Fruit fly (Drosophila melanogaster) whole organism, embryonic: ENCODE data around the gene Gr63a.

ENCODE experiments used
- Aef1 ChIP-seq: fragments of 200-800 bp; sonication (Bioruptor generic); IDR thresholded peaks from 3 replicates; pipeline ENCODE4 v1.3.6; 2022; ENCODE audit warnings: missing biosample characterization, missing genetic modification characterization
- Bdp1 ChIP-seq: fragments of 200-800 bp; sonication (Bioruptor generic); optimal IDR thresholded peaks from 3 replicates; lab custom pipeline; 2016; ENCODE audit warnings: missing biosample characterization, missing genetic modification characterization
- Blimp-1 ChIP-seq: fragments of 200-800 bp; sonication (Bioruptor generic); optimal IDR thresholded peaks from 3 replicates; lab custom pipeline; 2018; ENCODE audit warnings: missing biosample characterization, missing genetic modification characterization, mild to moderate bottlenecking, moderate library complexity, missing genetic modification reagents
- CG15011 ChIP-seq: fragments of 200-800 bp; sonication (Bioruptor generic); optimal IDR thresholded peaks from 3 replicates; lab custom pipeline; 2018; ENCODE audit warnings: missing biosample characterization, mild to moderate bottlenecking, missing genetic modification characterization
- CG15601 ChIP-seq: fragments of 200-800 bp; sonication (Bioruptor generic); optimal IDR thresholded peaks from 3 replicates; lab custom pipeline; 2019; ENCODE audit warnings: missing biosample characterization, mild to moderate bottlenecking, missing genetic modification characterization, moderate library complexity
- CG1603 ChIP-seq: fragments of 200-800 bp; sonication (Bioruptor generic); optimal IDR thresholded peaks from 2 replicates; lab custom pipeline; 2019; ENCODE audit warnings: missing biosample characterization, mild to moderate bottlenecking, missing genetic modification characterization, moderate library complexity
- CG1647 ChIP-seq: fragments of 200-800 bp; sonication (Bioruptor generic); optimal IDR thresholded peaks from 3 replicates; lab custom pipeline; 2016; ENCODE audit warnings: missing biosample characterization, missing genetic modification characterization
- CG31441 ChIP-seq: fragments of 200-800 bp; sonication (Bioruptor generic); IDR thresholded peaks from 2 replicates; pipeline ENCODE4 v1.3.6; 2022; ENCODE audit warnings: missing biosample characterization, missing genetic modification characterization
- CG33557 ChIP-seq: fragments of 200-800 bp; sonication (Bioruptor generic); optimal IDR thresholded peaks from 2 replicates; lab custom pipeline; 2019; ENCODE audit warnings: missing biosample characterization, mild to moderate bottlenecking, missing genetic modification characterization, moderate library complexity
- CG34376 ChIP-seq: fragments of 200-800 bp; sonication (Bioruptor generic); optimal IDR thresholded peaks from 2 replicates; lab custom pipeline; 2018; ENCODE audit warnings: missing biosample characterization, mild to moderate bottlenecking, missing genetic modification characterization
- CG6175 ChIP-seq: fragments of 200-800 bp; sonication (Bioruptor generic); IDR thresholded peaks from 3 replicates; pipeline ENCODE4 v1.3.6; 2022; ENCODE audit warnings: missing biosample characterization, missing genetic modification characterization
- CG6254 ChIP-seq: fragments of 200-800 bp; sonication (Bioruptor generic); optimal IDR thresholded peaks from 3 replicates; lab custom pipeline; 2017; ENCODE audit warnings: mild to moderate bottlenecking, missing biosample characterization, missing genetic modification reagents, missing genetic modification characterization
- CG6689 ChIP-seq: fragments of 200-800 bp; sonication (Bioruptor generic); IDR thresholded peaks from 2 replicates; pipeline ENCODE4 v1.3.6; 2022; ENCODE audit warnings: missing biosample characterization, missing genetic modification characterization
- CG6813 ChIP-seq: fragments of 200-800 bp; sonication (Bioruptor generic); optimal IDR thresholded peaks from 2 replicates; lab custom pipeline; 2017; ENCODE audit warnings: missing biosample characterization, missing genetic modification characterization, mild to moderate bottlenecking, moderate library complexity, missing genetic modification reagents
- CG7556 ChIP-seq: fragments of 200-800 bp; sonication (Bioruptor generic); optimal IDR thresholded peaks from 2 replicates; lab custom pipeline; 2017; ENCODE audit warnings: missing biosample characterization, mild to moderate bottlenecking, missing genetic modification characterization
- CG7786 ChIP-seq: fragments of 200-800 bp; sonication (Bioruptor generic); optimal IDR thresholded peaks from 2 replicates; lab custom pipeline; 2016; ENCODE audit warnings: missing biosample characterization, missing genetic modification characterization
- CG9215 ChIP-seq: fragments of 200-800 bp; sonication (Bioruptor generic); IDR thresholded peaks from 2 replicates; pipeline ENCODE4 v1.3.6; 2022; ENCODE audit warnings: missing biosample characterization, missing genetic modification characterization
- CG9727 ChIP-seq: fragments of 200-800 bp; sonication (Bioruptor generic); optimal IDR thresholded peaks from 3 replicates; lab custom pipeline; 2017; ENCODE audit warnings: missing biosample characterization, mild to moderate bottlenecking, missing genetic modification characterization
- Chrac-16 ChIP-seq: fragments of 200-800 bp; sonication (Bioruptor generic); optimal IDR thresholded peaks from 3 replicates; lab custom pipeline; 2016; ENCODE audit warnings: missing biosample characterization, missing genetic modification characterization
- CrebB ChIP-seq: fragments of 200-800 bp; sonication (Bioruptor generic); optimal IDR thresholded peaks from 3 replicates; lab custom pipeline; 2018; ENCODE audit warnings: missing biosample characterization, mild to moderate bottlenecking, missing genetic modification characterization
- D ChIP-seq, 2 experiments: fragments of 200-800 bp in 1 of 2; fragments of >200 bp in 1 of 2; sonication (Bioruptor generic) in 1 of 2; optimal IDR thresholded peaks; 2 replicates in 1 of 2; 3 replicates in 1 of 2; lab custom pipeline; 2017; ENCODE audit warnings: mild to moderate bottlenecking in 1 of 2, missing biosample characterization in 1 of 2, missing genetic modification characterization in 1 of 2, missing genetic modification reagents in 1 of 2
- D19B ChIP-seq: fragments of 200-800 bp; sonication (Bioruptor generic); optimal IDR thresholded peaks from 2 replicates; lab custom pipeline; 2017; ENCODE audit warnings: missing biosample characterization, mild to moderate bottlenecking, missing genetic modification characterization
- Ets97D ChIP-seq: fragments of 200-800 bp; sonication (Bioruptor generic); optimal IDR thresholded peaks from 3 replicates; lab custom pipeline; 2016; ENCODE audit warnings: missing biosample characterization, missing genetic modification characterization
- GATAe ChIP-seq: fragments of 200-800 bp; sonication (Bioruptor generic); conservative IDR thresholded peaks from 2 replicates; pipeline ENCODE4 v1.3.6; 2022; ENCODE audit warnings: missing biosample characterization, missing genetic modification characterization
- HLH4C ChIP-seq: fragments of 200-800 bp; sonication (Bioruptor generic); IDR thresholded peaks from 3 replicates; pipeline ENCODE4 v1.3.6; 2022; ENCODE audit warnings: missing biosample characterization, missing genetic modification characterization; ENCODE audit not compliant: partially characterized antibody
- Lhr ChIP-seq: fragments of 200-800 bp; sonication (Bioruptor generic); optimal IDR thresholded peaks from 3 replicates; lab custom pipeline; 2017; ENCODE audit warnings: mild to moderate bottlenecking, missing biosample characterization, missing genetic modification reagents, missing genetic modification characterization
- Lpt ChIP-seq: fragments of >200 bp; optimal IDR thresholded peaks from 2 replicates; lab custom pipeline; 2018; ENCODE audit warnings: missing biosample characterization, missing genetic modification characterization
- Mes4 ChIP-seq: fragments of 200-800 bp; sonication (Bioruptor generic); optimal IDR thresholded peaks from 2 replicates; lab custom pipeline; 2016; ENCODE audit warnings: missing biosample characterization, missing genetic modification characterization
- Oli ChIP-seq: fragments of 200-800 bp; sonication (Bioruptor generic); optimal IDR thresholded peaks from 2 replicates; lab custom pipeline; 2018; ENCODE audit warnings: missing biosample characterization, mild to moderate bottlenecking, missing genetic modification characterization, moderate library complexity
- Side ChIP-seq: fragments of 200-800 bp; sonication (Bioruptor generic); optimal IDR thresholded peaks from 2 replicates; lab custom pipeline; 2016; ENCODE audit warnings: missing biosample characterization, missing genetic modification characterization
- ato ChIP-seq: fragments of 200-800 bp; sonication (Bioruptor generic); IDR thresholded peaks from 2 replicates; pipeline ENCODE4 v1.3.6; 2022; ENCODE audit warnings: missing biosample characterization, missing genetic modification characterization; ENCODE audit not compliant: partially characterized antibody
- bsh ChIP-seq, 2 experiments: fragments of 200-800 bp; sonication (Bioruptor generic); optimal IDR thresholded peaks; 2 replicates each; lab custom pipeline; 2017 to 2018; ENCODE audit warnings: mild to moderate bottlenecking in 2 of 2, missing biosample characterization in 2 of 2, missing genetic modification characterization in 2 of 2, moderate library complexity in 1 of 2
- cas ChIP-seq: fragments of 200-800 bp; sonication (Bioruptor generic); IDR thresholded peaks from 2 replicates; pipeline ENCODE4 v1.3.6; 2022; ENCODE audit warnings: missing biosample characterization, missing genetic modification characterization
- dpn ChIP-seq, 2 experiments: fragments of 200-800 bp; sonication (Bioruptor generic); optimal IDR thresholded peaks; 3 replicates each; lab custom pipeline; 2016; ENCODE audit warnings: missing biosample characterization in 2 of 2, missing genetic modification characterization in 2 of 2
- eyg ChIP-seq: fragments of 200-800 bp; sonication (Bioruptor generic); optimal IDR thresholded peaks from 3 replicates; lab custom pipeline; 2016; ENCODE audit warnings: missing biosample characterization, missing genetic modification characterization
- ham ChIP-seq: fragments of 200-800 bp; sonication (Bioruptor generic); IDR thresholded peaks from 2 replicates; pipeline ENCODE4 v1.3.6; 2022; ENCODE audit warnings: missing biosample characterization, missing genetic modification characterization
- hbn ChIP-seq: fragments of 200-800 bp; sonication (Bioruptor generic); IDR thresholded peaks from 2 replicates; pipeline ENCODE4 v1.3.6; 2022; ENCODE audit warnings: missing biosample characterization, missing genetic modification characterization; ENCODE audit not compliant: partially characterized antibody
- klu ChIP-seq: fragments of 200-800 bp; sonication (Bioruptor generic); IDR thresholded peaks from 2 replicates; pipeline ENCODE4 v1.3.6; 2022; ENCODE audit warnings: missing biosample characterization, missing genetic modification characterization
- lov ChIP-seq, 2 experiments: fragments of 200-800 bp in 1 of 2; fragments of >200 bp in 1 of 2; sonication (Bioruptor generic) in 1 of 2; IDR thresholded peaks in 1 of 2; optimal IDR thresholded peaks in 1 of 2; 2 replicates in 1 of 2; 3 replicates in 1 of 2; pipeline versions ENCODE4 v1.3.6 to Lab custom; 2017 to 2022; ENCODE audit warnings: missing biosample characterization in 1 of 2, missing genetic modification characterization in 1 of 2
- org-1 ChIP-seq: fragments of 200-800 bp; sonication (Bioruptor generic); optimal IDR thresholded peaks from 2 replicates; lab custom pipeline; 2017; ENCODE audit warnings: missing biosample characterization, missing genetic modification characterization
- scrt ChIP-seq: fragments of 200-800 bp; sonication (Bioruptor generic); optimal IDR thresholded peaks from 2 replicates; lab custom pipeline; 2018; ENCODE audit warnings: missing biosample characterization, mild to moderate bottlenecking, missing genetic modification characterization, moderate library complexity
- tap ChIP-seq: fragments of 200-800 bp; optimal IDR thresholded peaks from 3 replicates; lab custom pipeline; 2019; ENCODE audit warnings: missing biosample characterization, mild to moderate bottlenecking, missing genetic modification characterization, moderate library complexity
- tgo ChIP-seq: fragments of 200-800 bp; sonication (Bioruptor generic); IDR thresholded peaks from 3 replicates; pipeline ENCODE4 v1.3.6; 2022; ENCODE audit warnings: missing biosample characterization, missing genetic modification characterization
- tll ChIP-seq, 2 experiments: fragments of 200-800 bp in 1 of 2; fragments of >200 bp in 1 of 2; sonication (Bioruptor generic) in 1 of 2; optimal IDR thresholded peaks; 2 replicates each; lab custom pipeline; 2017 to 2019; ENCODE audit warnings: missing biosample characterization in 2 of 2, missing genetic modification characterization in 2 of 2, mild to moderate bottlenecking in 1 of 2, moderate library complexity in 1 of 2
- trem ChIP-seq: fragments of 200-800 bp; optimal IDR thresholded peaks from 3 replicates; lab custom pipeline; 2019; ENCODE audit warnings: missing biosample characterization, mild to moderate bottlenecking, missing genetic modification characterization, moderate library complexity
- usp ChIP-seq: fragments of >200 bp; optimal IDR thresholded peaks from 2 replicates; lab custom pipeline; 2017; ENCODE audit warnings: missing biosample characterization, missing genetic modification characterization
- zfh2 ChIP-seq: fragments of 200-800 bp; sonication (Bioruptor generic); optimal IDR thresholded peaks from 2 replicates; lab custom pipeline; 2016; ENCODE audit warnings: missing biosample characterization, missing genetic modification characterization

Gr63a gene

DNA sequence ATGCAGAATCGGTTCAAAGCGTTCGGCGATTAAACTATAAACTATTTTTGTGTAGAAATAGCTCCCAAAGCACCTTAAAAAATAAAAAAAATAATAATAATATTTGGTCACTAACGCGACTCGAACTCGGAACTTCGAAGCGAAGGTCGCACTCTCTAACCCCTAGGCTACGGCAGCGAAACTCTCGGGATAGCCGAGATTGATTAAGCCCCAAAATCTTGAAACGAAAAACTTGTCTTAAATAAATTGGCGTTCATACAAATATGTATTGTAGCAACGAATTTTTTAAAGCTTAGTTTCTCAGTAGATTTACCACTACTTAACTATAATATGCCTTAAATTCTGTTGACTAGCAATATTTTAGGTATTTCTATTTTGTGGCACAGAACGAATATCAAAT is 2.0 kb downstream of the Gr63a start:
- TF ChIP-seq CG9215 (GFP tag; lab: Robert Waterston, UW) (no peak), tll (GFP tag; optimal IDR thresholded peaks at IDR 0.05; lab: Kevin White, UChicago) (no peak), Bdp1 (peak; percentile 97), CG6813 (GFP tag; lab: Kevin White, UChicago) (no peak)

- TF ChIP-seq Chrac-16 (no peak), CrebB (peak; percentile 28), tll (GFP tag; optimal IDR thresholded peaks at IDR 0.05; lab: Kevin White, UChicago) (no peak), CG15011 (peak; percentile 41), eyg (GFP tag; lab: Kevin White, UChicago) (no peak), Ets97D (peak; percentile 32), zfh2 (GFP tag; lab: Kevin White, UChicago) (peak; percentile 34), tgo (GFP tag; lab: Robert Waterston, UW) (peak; percentile 40; the same call in 1 of the 3 replicates), cas (0 out of 2 replicates have a peak, but pooled peaks have one; percentile 7), usp (GFP tag; lab: Kevin White, UChicago) (no peak), CG6175 (GFP tag; lab: Robert Waterston, UW) (no peak), Oli (peak; percentile 80), CG1647 (GFP tag; lab: Kevin White, UChicago) (no peak), CG7556 (peak; percentile 87), Mes4 (GFP tag; lab: Kevin White, UChicago) (no peak), CG15601 (tag; lab: Kevin White, UChicago) (peak; percentile 63), CG9727 (GFP tag; lab: Kevin White, UChicago) (peak; percentile 70), CG31441 (GFP tag; lab: Robert Waterston, UW) (peak; percentile 68), CG6254 (GFP tag; lab: Kevin White, UChicago) (no peak), klu (no peak), CG7786 (GFP tag; lab: Kevin White, UChicago) (peak; percentile 41), D19B (GFP tag; lab: Kevin White, UChicago) (peak; percentile 42), dpn (GFP tag; optimal IDR thresholded peaks at IDR 0.05; lab: Kevin White, UChicago) (peak; percentile 31 to 50), ato (GFP tag; lab: Robert Waterston, UW) (no peak), bsh (GFP tag; optimal IDR thresholded peaks at IDR 0.05; lab: Kevin White, UChicago) (peak in 1 of 2 experiments; percentile 45), CG6689 (peak; percentile 32; the same call in 1 of the 2 replicates), Blimp-1 (GFP tag; lab: Kevin White, UChicago) (peak; percentile 40), CG1603 (no peak), Aef1 (GFP tag; lab: Robert Waterston, UW) (no peak), HLH4C (GFP tag; lab: Robert Waterston, UW) (no peak), GATAe (no peak), tap (no peak), lov (optimal IDR thresholded peaks at IDR 0.05; lab: Kevin White, UChicago) (no peak), lov (GFP tag; IDR thresholded peaks at IDR 0.05; lab: Robert Waterston, UW) (no peak), hbn (GFP tag; lab: Robert Waterston, UW) (no peak), trem (no peak), Lpt (GFP tag; lab: Kevin White, UChicago) (no peak), Side (GFP tag; lab: Kevin White, UChicago) (no peak), ham (no peak), CG34376 (peak; percentile 37), scrt (peak; percentile 74), org-1 (peak; percentile 47), Lhr (no peak), D (optimal IDR thresholded peaks at IDR 0.05; lab: Kevin White, UChicago) (no peak), D (GFP tag; optimal IDR thresholded peaks at IDR 0.05; lab: Kevin White, UChicago) (peak; percentile 35), CG33557 (GFP tag; lab: Kevin White, UChicago) (no peak)
These were observed 4.2 kb downstream of the Gr63a start, which contains the start of gene Fie for dm6 chr3L:3892154-3892624. Gene Fie, plus strand, starts transcription at chr3L:3892574.
